Worm (Caenorhabditis elegans): ENCODE data around the gene pqn-83.

DNA sequence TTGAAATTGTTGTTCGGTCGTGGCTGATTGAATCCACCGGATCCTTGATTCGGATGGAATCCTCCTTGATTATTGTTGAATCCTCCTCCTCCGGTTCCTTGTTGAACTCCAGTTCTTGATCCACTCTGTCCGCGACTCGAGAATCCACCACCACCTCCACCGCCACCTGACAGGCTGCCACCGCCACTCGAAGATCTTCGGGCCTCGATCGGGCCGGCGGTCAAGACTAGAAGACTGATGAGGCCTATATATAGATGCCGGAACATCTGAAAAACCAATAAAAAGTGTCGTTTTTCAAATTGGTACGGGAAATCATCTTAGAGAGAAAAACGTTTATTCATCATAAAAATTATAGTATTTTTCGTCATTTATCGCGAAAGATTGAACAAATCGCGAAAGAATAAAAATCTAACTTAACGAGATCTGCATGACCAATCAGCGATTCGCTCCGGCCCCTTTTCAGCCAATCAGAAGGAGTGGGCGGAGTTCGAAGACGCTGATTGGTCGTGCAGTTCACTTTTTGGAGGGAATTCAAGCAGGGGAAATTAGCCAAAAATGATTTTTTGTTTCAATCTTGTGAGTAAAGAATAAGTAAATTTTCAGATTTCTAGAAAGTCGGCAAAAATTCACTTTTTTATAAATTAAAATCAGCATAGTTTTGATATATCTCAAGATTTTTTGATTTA, at the start of gene pqn-83:
- TF ChIP-seq php-3 (GFP tag; IDR thresholded peaks at IDR 0.05) = no peak
- TF ChIP-seq egl-27 (tag; optimal IDR thresholded peaks at IDR 0.05) = no peak
- no peak for TF ChIP-seq ceh-62 (tag; optimal IDR thresholded peaks at IDR 0.05)
- no peak for TF ChIP-seq ztf-11 (tag; optimal IDR thresholded peaks at IDR 0.05)

Data from whole organism, L4 larva.